Comparison of ENCODE assay signal across 1 fruit fly cellular context in genomic region chr3R:24810844-24811625, dm6.
TF ChIP-seq lines count a peak whose summit lies in the region.

No protein-coding gene starts in this region.

TF ChIP-seq in whole organism, embryonic, 481 proteins besides CTCF, POLR2A, EP300 and RAD21 (continued from another document and continues in another):
- TF ChIP-seq CG14014 (GFP tag; IDR thresholded peaks at IDR 0.05; lab: Robert Waterston, UW) = peak; percentile 93
- peak; percentile 76 for TF ChIP-seq nau (GFP tag; optimal IDR thresholded peaks at IDR 0.05; lab: Kevin White, UChicago)
- TF ChIP-seq pho (GFP tag; optimal IDR thresholded peaks at IDR 0.05; lab: Kevin White, UChicago) = peak; percentile 76
- TF ChIP-seq CG43689 (GFP tag; IDR thresholded peaks at IDR 0.05; lab: Robert Waterston, UW) = peak; percentile 81
- TF ChIP-seq jumu (GFP tag; optimal IDR thresholded peaks at IDR 0.05; lab: Kevin White, UChicago) = peak; percentile 77
- peak; percentile 35 for TF ChIP-seq YL-1 (GFP tag; optimal IDR thresholded peaks at IDR 0.05; lab: Kevin White, UChicago)
- peak; percentile 92 for TF ChIP-seq HLH54F (GFP tag; optimal IDR thresholded peaks at IDR 0.05; lab: Kevin White, UChicago)
- TF ChIP-seq Camta (GFP tag; optimal IDR thresholded peaks at IDR 0.05; lab: Kevin White, UChicago) = peak; percentile 78
- peak; percentile 82 for TF ChIP-seq CG7987 (GFP tag; optimal IDR thresholded peaks at IDR 0.05; lab: Kevin White, UChicago)
- TF ChIP-seq tx (GFP tag; optimal IDR thresholded peaks at IDR 0.05; lab: Kevin White, UChicago) = peak; percentile 88
- TF ChIP-seq Neu2 (GFP tag; optimal IDR thresholded peaks at IDR 0.05; lab: Kevin White, UChicago; ENCODE audit: borderline replicate concordance) = no peak
- peak; percentile 91 for TF ChIP-seq gem (tag; optimal IDR thresholded peaks at IDR 0.05; lab: Kevin White, UChicago)
- TF ChIP-seq corto (GFP tag; optimal IDR thresholded peaks at IDR 0.05; lab: Kevin White, UChicago) = peak; percentile 78
- TF ChIP-seq CG13123 (GFP tag; optimal IDR thresholded peaks at IDR 0.05; lab: Kevin White, UChicago) = peak; percentile 73
- TF ChIP-seq CG12744 (GFP tag; optimal IDR thresholded peaks at IDR 0.05; lab: Kevin White, UChicago) = peak; percentile 82
- TF ChIP-seq Aef1 (GFP tag; IDR thresholded peaks at IDR 0.05; lab: Robert Waterston, UW) = peak; percentile 89
- TF ChIP-seq lmd (GFP tag; IDR thresholded peaks at IDR 0.05; lab: Robert Waterston, UW) = peak; percentile 92
- TF ChIP-seq zf30C (GFP tag; optimal IDR thresholded peaks at IDR 0.05; lab: Kevin White, UChicago) = no peak
- TF ChIP-seq Dad (GFP tag; optimal IDR thresholded peaks at IDR 0.05; lab: Kevin White, UChicago) = peak; percentile 86
- peak; percentile 88 for TF ChIP-seq CG3281 (GFP tag; optimal IDR thresholded peaks at IDR 0.05; lab: Kevin White, UChicago)
- no peak for TF ChIP-seq Trl (optimal IDR thresholded peaks at IDR 0.05; lab: Kevin White, UChicago)
- peak; percentile 74 for TF ChIP-seq Trl (GFP tag; optimal IDR thresholded peaks at IDR 0.05; lab: Kevin White, UChicago)
- peak; percentile 80 for TF ChIP-seq CG11093 (GFP tag; IDR thresholded peaks at IDR 0.05; lab: Robert Waterston, UW)
- peak; percentile 70 for TF ChIP-seq kah (GFP tag; optimal IDR thresholded peaks at IDR 0.05; lab: Kevin White, UChicago)
- TF ChIP-seq hb (GFP tag; IDR thresholded peaks at IDR 0.05; lab: Robert Waterston, UW; ENCODE audit: partially characterized antibody) = no peak
- TF ChIP-seq Vsx1 (GFP tag; optimal IDR thresholded peaks at IDR 0.05; lab: Kevin White, UChicago) = peak; percentile 66
- peak; percentile 74 for TF ChIP-seq CG34376 (GFP tag; optimal IDR thresholded peaks at IDR 0.05; lab: Kevin White, UChicago)
- peak; percentile 74 for TF ChIP-seq wor (GFP tag; IDR thresholded peaks at IDR 0.05; lab: Robert Waterston, UW)
- peak; percentile 83 for TF ChIP-seq D19A (tag; optimal IDR thresholded peaks at IDR 0.05; lab: Kevin White, UChicago)
- TF ChIP-seq zen2 (GFP tag; IDR thresholded peaks at IDR 0.05; lab: Robert Waterston, UW; ENCODE audit: partially characterized antibody) = no peak
- peak; percentile 84 for TF ChIP-seq CG4820 (GFP tag; optimal IDR thresholded peaks at IDR 0.05; lab: Kevin White, UChicago)
- TF ChIP-seq CG34224 (GFP tag; IDR thresholded peaks at IDR 0.05; lab: Robert Waterston, UW; ENCODE audit: partially characterized antibody) = no peak
- TF ChIP-seq Lhr (GFP tag; optimal IDR thresholded peaks at IDR 0.05; lab: Kevin White, UChicago) = peak; percentile 41
- TF ChIP-seq CG31365 (tag; optimal IDR thresholded peaks at IDR 0.05; lab: Kevin White, UChicago) = peak; percentile 74
- TF ChIP-seq otp (GFP tag; IDR thresholded peaks at IDR 0.05; lab: Robert Waterston, UW) = peak; percentile 85
- peak; percentile 79 for TF ChIP-seq Antp (GFP tag; optimal IDR thresholded peaks at IDR 0.05; lab: Kevin White, UChicago)
- TF ChIP-seq tap (tag; optimal IDR thresholded peaks at IDR 0.05; lab: Kevin White, UChicago) = peak; percentile 90
- peak; percentile 82 for TF ChIP-seq bcd (GFP tag; optimal IDR thresholded peaks at IDR 0.05; lab: Kevin White, UChicago)
- TF ChIP-seq Oli (tag; optimal IDR thresholded peaks at IDR 0.05; lab: Kevin White, UChicago) = peak; percentile 89
- peak; percentile 78 for TF ChIP-seq CG1529 (GFP tag; optimal IDR thresholded peaks at IDR 0.05; lab: Kevin White, UChicago)
- TF ChIP-seq odd (GFP tag; optimal IDR thresholded peaks at IDR 0.05; lab: Kevin White, UChicago) = peak; percentile 81
- peak; percentile 67 for TF ChIP-seq dimm (GFP tag; IDR thresholded peaks at IDR 0.05; lab: Robert Waterston, UW)
- peak; percentile 71; the same call in 1 of the 2 replicates for TF ChIP-seq sens-2 (GFP tag; IDR thresholded peaks at IDR 0.05; lab: Robert Waterston, UW)
- peak; percentile 82 for TF ChIP-seq Nf-YA (GFP tag; IDR thresholded peaks at IDR 0.05; lab: Robert Waterston, UW)
- TF ChIP-seq Opbp (GFP tag; IDR thresholded peaks at IDR 0.05; lab: Robert Waterston, UW; ENCODE audit: partially characterized antibody) = no peak
- peak; percentile 93 for TF ChIP-seq dysf (GFP tag; IDR thresholded peaks at IDR 0.05; lab: Robert Waterston, UW)
- peak; percentile 88 for TF ChIP-seq Hsf (GFP tag; optimal IDR thresholded peaks at IDR 0.05; lab: Kevin White, UChicago)
- peak; percentile 86 for TF ChIP-seq CG8924 (tag; optimal IDR thresholded peaks at IDR 0.05; lab: Kevin White, UChicago)
- TF ChIP-seq B-H2 (GFP tag; optimal IDR thresholded peaks at IDR 0.05; lab: Kevin White, UChicago) = peak; percentile 80
- peak; percentile 77 for TF ChIP-seq CG6765 (GFP tag; optimal IDR thresholded peaks at IDR 0.05; lab: Kevin White, UChicago)
- peak; percentile 79 for TF ChIP-seq ap (GFP tag; IDR thresholded peaks at IDR 0.05; lab: Robert Waterston, UW)
- TF ChIP-seq cato (GFP tag; optimal IDR thresholded peaks at IDR 0.05; lab: Kevin White, UChicago; ENCODE audit: borderline replicate concordance) = peak; percentile 65
- no peak for TF ChIP-seq br (optimal IDR thresholded peaks at IDR 0.05; lab: Kevin White, UChicago)
- no peak for TF ChIP-seq Lpt (GFP tag; optimal IDR thresholded peaks at IDR 0.05; lab: Kevin White, UChicago)
- TF ChIP-seq H2.0 (GFP tag; IDR thresholded peaks at IDR 0.05; lab: Robert Waterston, UW) = peak; percentile 88
- TF ChIP-seq BtbVII (GFP tag; optimal IDR thresholded peaks at IDR 0.05; lab: Kevin White, UChicago) = peak; percentile 89
- TF ChIP-seq eyg (GFP tag; optimal IDR thresholded peaks at IDR 0.05; lab: Kevin White, UChicago) = peak; percentile 64
- TF ChIP-seq pan (optimal IDR thresholded peaks at IDR 0.05; lab: Kevin White, UChicago) = no peak
- peak in 1 of 2 experiments; percentile 93 for TF ChIP-seq pan (GFP tag; optimal IDR thresholded peaks at IDR 0.05 in 1 of 2, IDR thresholded peaks at IDR 0.05 in 1 of 2)
- TF ChIP-seq CG7271 (tag; optimal IDR thresholded peaks at IDR 0.05; lab: Kevin White, UChicago) = no peak
- TF ChIP-seq Oaz (GFP tag; IDR thresholded peaks at IDR 0.05; lab: Robert Waterston, UW) = peak; percentile 83
- peak; percentile 88 for TF ChIP-seq CG6689 (GFP tag; IDR thresholded peaks at IDR 0.05; lab: Robert Waterston, UW)
- TF ChIP-seq dpn (GFP tag; optimal IDR thresholded peaks at IDR 0.05; lab: Kevin White, UChicago) = peak; percentile 84 to 93
- TF ChIP-seq p53 (GFP tag; optimal IDR thresholded peaks at IDR 0.05; lab: Kevin White, UChicago) = no peak
- peak; percentile 87 for TF ChIP-seq Hr3 (GFP tag; optimal IDR thresholded peaks at IDR 0.05; lab: Kevin White, UChicago)
- peak; percentile 69 for TF ChIP-seq CG4707 (GFP tag; optimal IDR thresholded peaks at IDR 0.05; lab: Kevin White, UChicago)
- TF ChIP-seq nerfin-1 (tag; optimal IDR thresholded peaks at IDR 0.05; lab: Kevin White, UChicago) = peak; percentile 77
- TF ChIP-seq trh (GFP tag; optimal IDR thresholded peaks at IDR 0.05; lab: Kevin White, UChicago) = no peak
- TF ChIP-seq CG6813 (GFP tag; optimal IDR thresholded peaks at IDR 0.05; lab: Kevin White, UChicago) = peak; percentile 90
- TF ChIP-seq CG11695 (GFP tag; IDR thresholded peaks at IDR 0.05; lab: Robert Waterston, UW) = peak; percentile 98
- TF ChIP-seq CG33213 (GFP tag; optimal IDR thresholded peaks at IDR 0.05; lab: Kevin White, UChicago) = peak; percentile 45
- TF ChIP-seq Hey (tag; optimal IDR thresholded peaks at IDR 0.05; lab: Kevin White, UChicago) = peak; percentile 59
- TF ChIP-seq CG12942 (GFP tag; optimal IDR thresholded peaks at IDR 0.05; lab: Kevin White, UChicago) = peak; percentile 79
- TF ChIP-seq disco-r (GFP tag; optimal IDR thresholded peaks at IDR 0.05; lab: Kevin White, UChicago) = peak; percentile 54
- peak; percentile 75 for TF ChIP-seq CG13775 (GFP tag; optimal IDR thresholded peaks at IDR 0.05; lab: Kevin White, UChicago)
- TF ChIP-seq NFAT (GFP tag; IDR thresholded peaks at IDR 0.05; lab: Robert Waterston, UW) = peak; percentile 90
- TF ChIP-seq CG13287 (GFP tag; IDR thresholded peaks at IDR 0.05; lab: Robert Waterston, UW; ENCODE audit: partially characterized antibody) = no peak
- TF ChIP-seq CG7786 (GFP tag; optimal IDR thresholded peaks at IDR 0.05; lab: Kevin White, UChicago) = peak; percentile 92
- peak; percentile 60 for TF ChIP-seq CG3407 (GFP tag; optimal IDR thresholded peaks at IDR 0.05; lab: Kevin White, UChicago)
- TF ChIP-seq E2f1 (GFP tag; IDR thresholded peaks at IDR 0.05; lab: Robert Waterston, UW) = peak; percentile 87
- peak; percentile 87 for TF ChIP-seq CG12155 (GFP tag; optimal IDR thresholded peaks at IDR 0.05; lab: Kevin White, UChicago)
- peak; percentile 79 for TF ChIP-seq tio (GFP tag; optimal IDR thresholded peaks at IDR 0.05; lab: Kevin White, UChicago)
- peak; percentile 25 for TF ChIP-seq NC2α (GFP tag; optimal IDR thresholded peaks at IDR 0.05; lab: Kevin White, UChicago)
- peak; percentile 91 for TF ChIP-seq schlank (tag; optimal IDR thresholded peaks at IDR 0.05; lab: Kevin White, UChicago)
- no peak for TF ChIP-seq dmrt99B (tag; optimal IDR thresholded peaks at IDR 0.05; lab: Kevin White, UChicago)
- no peak for TF ChIP-seq yki (optimal IDR thresholded peaks at IDR 0.05; lab: Kevin White, UChicago)
- no peak for TF ChIP-seq eve (GFP tag; optimal IDR thresholded peaks at IDR 0.05; lab: Kevin White, UChicago)
- TF ChIP-seq Drgx (GFP tag; IDR thresholded peaks at IDR 0.05; lab: Robert Waterston, UW) = peak; percentile 95
- peak in 1 of 2 experiments; percentile 81 for TF ChIP-seq Eip74EF (GFP tag; optimal IDR thresholded peaks at IDR 0.05; lab: Kevin White, UChicago)
- peak; percentile 68; the same call in 1 of the 2 replicates for TF ChIP-seq MBD-R2 (GFP tag; IDR thresholded peaks at IDR 0.05; lab: Robert Waterston, UW)
- peak; percentile 92 for TF ChIP-seq CG13624 (GFP tag; optimal IDR thresholded peaks at IDR 0.05; lab: Kevin White, UChicago)
- TF ChIP-seq CG18619 (GFP tag; optimal IDR thresholded peaks at IDR 0.05; lab: Kevin White, UChicago) = peak; percentile 86
- TF ChIP-seq CG7745 (tag; optimal IDR thresholded peaks at IDR 0.05; lab: Kevin White, UChicago) = no peak
- peak; percentile 80 for TF ChIP-seq CG30403 (GFP tag; optimal IDR thresholded peaks at IDR 0.05; lab: Kevin White, UChicago)
- peak; percentile 81 for TF ChIP-seq CG32767 (GFP tag; IDR thresholded peaks at IDR 0.05; lab: Robert Waterston, UW)
- peak; percentile 77 for TF ChIP-seq shn (GFP tag; optimal IDR thresholded peaks at IDR 0.05; lab: Kevin White, UChicago)
- TF ChIP-seq Atf3 (GFP tag; optimal IDR thresholded peaks at IDR 0.05; lab: Kevin White, UChicago) = peak; percentile 76
- TF ChIP-seq sqz (GFP tag; optimal IDR thresholded peaks at IDR 0.05; lab: Kevin White, UChicago) = peak; percentile 43
- TF ChIP-seq sd (tag; optimal IDR thresholded peaks at IDR 0.05; lab: Kevin White, UChicago) = peak; percentile 84
- TF ChIP-seq h (optimal IDR thresholded peaks at IDR 0.05; lab: Kevin White, UChicago) = no peak
- no peak for TF ChIP-seq nerfin-2 (GFP tag; IDR thresholded peaks at IDR 0.05; lab: Robert Waterston, UW; ENCODE audit: partially characterized antibody)
- peak; percentile 57 for TF ChIP-seq CG4282 (GFP tag; optimal IDR thresholded peaks at IDR 0.05; lab: Kevin White, UChicago)
- TF ChIP-seq chm (GFP tag; IDR thresholded peaks at IDR 0.05; lab: Robert Waterston, UW) = peak; percentile 90
- TF ChIP-seq CG15011 (GFP tag; optimal IDR thresholded peaks at IDR 0.05; lab: Kevin White, UChicago) = peak; percentile 78
- peak; percentile 49 for TF ChIP-seq zen (tag; optimal IDR thresholded peaks at IDR 0.05; lab: Kevin White, UChicago)
- TF ChIP-seq crp (GFP tag; optimal IDR thresholded peaks at IDR 0.05; lab: Kevin White, UChicago) = peak in 1 of 2 experiments; percentile 39
- TF ChIP-seq gce (GFP tag; IDR thresholded peaks at IDR 0.05; lab: Robert Waterston, UW) = peak; percentile 75; the same call in 1 of the 3 replicates
- TF ChIP-seq Adf1 (GFP tag; IDR thresholded peaks at IDR 0.05; lab: Robert Waterston, UW) = peak; percentile 65
- peak; percentile 94 for TF ChIP-seq ci (GFP tag; IDR thresholded peaks at IDR 0.05; lab: Robert Waterston, UW)
- peak; percentile 97 for TF ChIP-seq sens (GFP tag; lab: Kevin White, UChicago)
- TF ChIP-seq pfk (GFP tag; optimal IDR thresholded peaks at IDR 0.05; lab: Kevin White, UChicago) = no peak
- TF ChIP-seq Med (GFP tag; lab: Kevin White, UChicago) = peak; percentile 99
- TF ChIP-seq stc (GFP tag; IDR thresholded peaks at IDR 0.05; lab: Robert Waterston, UW) = peak; percentile 85
- peak; percentile 70 for TF ChIP-seq CG10979 (tag; optimal IDR thresholded peaks at IDR 0.05; lab: Kevin White, UChicago)
- peak; percentile 70 for TF ChIP-seq CG6683 (GFP tag; optimal IDR thresholded peaks at IDR 0.05; lab: Kevin White, UChicago)
- peak; percentile 80 for TF ChIP-seq tup (GFP tag; optimal IDR thresholded peaks at IDR 0.05; lab: Kevin White, UChicago)
- no peak for TF ChIP-seq CG33557 (GFP tag; optimal IDR thresholded peaks at IDR 0.05; lab: Kevin White, UChicago)
- TF ChIP-seq CG8478 (optimal IDR thresholded peaks at IDR 0.05; lab: Kevin White, UChicago) = no peak
- peak; percentile 72 for TF ChIP-seq Nf-YC (tag; optimal IDR thresholded peaks at IDR 0.05; lab: Kevin White, UChicago)
- peak; percentile 89 for TF ChIP-seq Taf1 (GFP tag; IDR thresholded peaks at IDR 0.05; lab: Robert Waterston, UW)
- peak; percentile 38 for TF ChIP-seq CG2116 (GFP tag; optimal IDR thresholded peaks at IDR 0.05; lab: Kevin White, UChicago)
- TF ChIP-seq bowl (GFP tag; IDR thresholded peaks at IDR 0.05; lab: Robert Waterston, UW) = peak; percentile 65; the same call in 1 of the 2 replicates
- peak; percentile 83 for TF ChIP-seq CG4424 (GFP tag; optimal IDR thresholded peaks at IDR 0.05; lab: Kevin White, UChicago)
- peak; percentile 92 for TF ChIP-seq Sox102F (GFP tag; optimal IDR thresholded peaks at IDR 0.05; lab: Kevin White, UChicago)
- TF ChIP-seq CG7839 (tag; optimal IDR thresholded peaks at IDR 0.05; lab: Kevin White, UChicago) = peak; percentile 92
- peak; percentile 91 for TF ChIP-seq CG14441 (GFP tag; IDR thresholded peaks at IDR 0.05; lab: Robert Waterston, UW)
- TF ChIP-seq Spps (tag; optimal IDR thresholded peaks at IDR 0.05; lab: Kevin White, UChicago) = peak; percentile 47
- peak; percentile 78 for TF ChIP-seq CG8944 (GFP tag; optimal IDR thresholded peaks at IDR 0.05; lab: Kevin White, UChicago)
- no peak for TF ChIP-seq Dll (GFP tag; IDR thresholded peaks at IDR 0.05; lab: Robert Waterston, UW; ENCODE audit: partially characterized antibody)
- TF ChIP-seq al (GFP tag; IDR thresholded peaks at IDR 0.05; lab: Robert Waterston, UW) = peak; percentile 87
- TF ChIP-seq pnt (GFP tag; optimal IDR thresholded peaks at IDR 0.05; lab: Kevin White, UChicago) = peak; percentile 70
- peak; percentile 77 for TF ChIP-seq CG2875 (GFP tag; optimal IDR thresholded peaks at IDR 0.05; lab: Kevin White, UChicago)
